Fruit fly (Drosophila melanogaster) whole organism, embryonic: ENCODE results near the gene Reepl1.

Source experiments
- CG10209 ChIP-seq: fragments of 200-800 bp; sonication (Bioruptor generic); optimal IDR thresholded peaks from 3 replicates; lab custom pipeline; 2017; ENCODE audit warnings: missing biosample characterization, mild to moderate bottlenecking, missing genetic modification characterization, missing genetic modification reagents
- CG1024 ChIP-seq: fragments of 200-800 bp; sonication (Bioruptor generic); IDR thresholded peaks from 2 replicates; pipeline ENCODE4 v1.3.6; 2022; ENCODE audit warnings: missing biosample characterization, missing genetic modification characterization
- CG10543 ChIP-seq: fragments of 200-800 bp; sonication (Bioruptor generic); optimal IDR thresholded peaks from 3 replicates; lab custom pipeline; 2017; ENCODE audit warnings: missing biosample characterization, mild to moderate bottlenecking, missing genetic modification characterization, moderate library complexity
- CG10565 ChIP-seq: fragments of 200-800 bp; sonication (Bioruptor generic); optimal IDR thresholded peaks from 3 replicates; lab custom pipeline; 2016; ENCODE audit warnings: missing biosample characterization, mild to moderate bottlenecking, missing genetic modification characterization
- CG12219 ChIP-seq: fragments of 200-800 bp; sonication (Bioruptor generic); optimal IDR thresholded peaks from 3 replicates; lab custom pipeline; 2018; ENCODE audit warnings: missing biosample characterization, mild to moderate bottlenecking, missing genetic modification characterization
- CG14667 ChIP-seq: fragments of 200-800 bp; sonication (Bioruptor generic); IDR thresholded peaks from 2 replicates; pipeline ENCODE4 v1.3.6; 2022; ENCODE audit warnings: missing biosample characterization, missing genetic modification characterization
- CG17802 ChIP-seq: fragments of 200-800 bp; sonication (Bioruptor generic); optimal IDR thresholded peaks from 2 replicates; lab custom pipeline; 2018; ENCODE audit warnings: missing biosample characterization, mild to moderate bottlenecking, missing genetic modification characterization, moderate library complexity
- CG3065 ChIP-seq: fragments of 200-800 bp; sonication (Bioruptor generic); optimal IDR thresholded peaks from 2 replicates; lab custom pipeline; 2016; ENCODE audit warnings: missing biosample characterization, missing genetic modification characterization
- CG32532 ChIP-seq: fragments of 200-800 bp; sonication (Bioruptor generic); IDR thresholded peaks from 2 replicates; pipeline ENCODE4 v1.3.6; 2022; ENCODE audit warnings: missing biosample characterization, missing genetic modification characterization
- CG34422 ChIP-seq: fragments of 200-800 bp; sonication (Bioruptor generic); IDR thresholded peaks from 3 replicates; pipeline ENCODE4 v1.3.6; 2022; ENCODE audit warnings: missing biosample characterization, missing genetic modification characterization
- CG3847 ChIP-seq: fragments of 200-800 bp; sonication (Bioruptor generic); IDR thresholded peaks from 2 replicates; pipeline ENCODE4 v1.3.6; 2022; ENCODE audit warnings: missing biosample characterization, missing genetic modification characterization
- CG4707 ChIP-seq: fragments of 200-800 bp; sonication (Bioruptor generic); optimal IDR thresholded peaks from 2 replicates; lab custom pipeline; 2018; ENCODE audit warnings: missing biosample characterization, mild to moderate bottlenecking, missing genetic modification characterization, moderate library complexity
- CG5953 ChIP-seq: fragments of 200-800 bp; sonication (Bioruptor generic); IDR thresholded peaks from 2 replicates; pipeline ENCODE4 v1.3.6; 2022; ENCODE audit warnings: missing biosample characterization, missing genetic modification characterization
- CG7745 ChIP-seq: fragments of 200-800 bp; sonication (Bioruptor generic); optimal IDR thresholded peaks from 2 replicates; lab custom pipeline; 2018; ENCODE audit warnings: missing biosample characterization, mild to moderate bottlenecking, missing genetic modification characterization, moderate library complexity
- CG8924 ChIP-seq: fragments of 200-800 bp; optimal IDR thresholded peaks from 3 replicates; lab custom pipeline; 2019; ENCODE audit warnings: missing biosample characterization, mild to moderate bottlenecking, missing genetic modification characterization, moderate library complexity
- CG9609 ChIP-seq: fragments of 200-800 bp; sonication (Bioruptor generic); optimal IDR thresholded peaks from 3 replicates; lab custom pipeline; 2016; ENCODE audit warnings: missing biosample characterization, missing genetic modification characterization
- CG9727 ChIP-seq: fragments of 200-800 bp; sonication (Bioruptor generic); optimal IDR thresholded peaks from 3 replicates; lab custom pipeline; 2017; ENCODE audit warnings: missing biosample characterization, mild to moderate bottlenecking, missing genetic modification characterization
- CHES-1-like ChIP-seq: fragments of 200-800 bp; sonication (Bioruptor generic); optimal IDR thresholded peaks from 2 replicates; lab custom pipeline; 2016; ENCODE audit warnings: missing biosample characterization, missing genetic modification characterization
- D19A ChIP-seq: fragments of 200-800 bp; optimal IDR thresholded peaks from 3 replicates; lab custom pipeline; 2019; ENCODE audit warnings: missing biosample characterization, mild to moderate bottlenecking, missing genetic modification characterization, moderate library complexity
- Dek ChIP-seq: fragments of 200-800 bp; sonication (Bioruptor generic); optimal IDR thresholded peaks from 3 replicates; lab custom pipeline; 2019; ENCODE audit warnings: missing biosample characterization, mild to moderate bottlenecking, missing genetic modification characterization, moderate library complexity
- E2f2 ChIP-seq: fragments of 200-800 bp; sonication (Bioruptor generic); IDR thresholded peaks from 2 replicates; pipeline ENCODE4 v1.3.6; 2022; ENCODE audit warnings: missing biosample characterization, missing genetic modification characterization
- HmgD ChIP-seq: fragments of 200-800 bp; sonication (Bioruptor generic); optimal IDR thresholded peaks from 3 replicates; lab custom pipeline; 2016; ENCODE audit warnings: missing biosample characterization, missing genetic modification characterization
- Hr3 ChIP-seq: fragments of 200-800 bp; sonication (Bioruptor generic); optimal IDR thresholded peaks from 3 replicates; lab custom pipeline; 2016; ENCODE audit warnings: missing biosample characterization, missing genetic modification characterization
- Hr39 ChIP-seq: fragments of >200 bp; optimal IDR thresholded peaks from 2 replicates; lab custom pipeline; 2017
- Usf ChIP-seq: fragments of 200-800 bp; sonication (Bioruptor generic); optimal IDR thresholded peaks from 2 replicates; lab custom pipeline; 2017; ENCODE audit warnings: missing genotype, missing biosample characterization, missing genetic modification characterization
- al ChIP-seq: fragments of 200-800 bp; sonication (Bioruptor generic); IDR thresholded peaks from 2 replicates; pipeline ENCODE4 v1.3.6; 2022; ENCODE audit warnings: missing biosample characterization, missing genetic modification characterization
- bigmax ChIP-seq: fragments of 200-800 bp; sonication (Bioruptor generic); optimal IDR thresholded peaks from 2 replicates; lab custom pipeline; 2018; ENCODE audit warnings: missing biosample characterization, mild to moderate bottlenecking, missing genetic modification characterization
- btn ChIP-seq: fragments of 200-800 bp; sonication (Bioruptor generic); optimal IDR thresholded peaks from 2 replicates; lab custom pipeline; 2016; ENCODE audit warnings: missing biosample characterization, missing genetic modification characterization
- crol ChIP-seq: fragments of 200-800 bp; sonication (Bioruptor generic); IDR thresholded peaks from 2 replicates; pipeline ENCODE4 v1.3.6; 2022; ENCODE audit warnings: missing biosample characterization, missing genetic modification characterization
- crp ChIP-seq, 2 experiments: fragments of 200-800 bp; sonication (Bioruptor generic); optimal IDR thresholded peaks; 2 replicates in 1 of 2; 3 replicates in 1 of 2; lab custom pipeline; 2017; ENCODE audit warnings: missing biosample characterization in 2 of 2, missing genetic modification characterization in 2 of 2, mild to moderate bottlenecking in 1 of 2, moderate library complexity in 1 of 2
- disco-r ChIP-seq: fragments of 200-800 bp; sonication (Bioruptor generic); optimal IDR thresholded peaks from 2 replicates; lab custom pipeline; 2016; ENCODE audit warnings: missing biosample characterization, missing genetic modification characterization
- dysf ChIP-seq: fragments of 200-800 bp; sonication (Bioruptor generic); IDR thresholded peaks from 3 replicates; pipeline ENCODE4 v1.3.6; 2022; ENCODE audit warnings: missing biosample characterization, missing genetic modification characterization
- emc ChIP-seq: fragments of 200-800 bp; sonication (Bioruptor generic); optimal IDR thresholded peaks from 2 replicates; lab custom pipeline; 2016; ENCODE audit warnings: missing biosample characterization, missing genetic modification characterization
- eve ChIP-seq, 2 experiments: fragments of >200 bp; optimal IDR thresholded peaks; 2 replicates each; lab custom pipeline; 2017; ENCODE audit warnings: missing biosample characterization in 2 of 2, missing genetic modification characterization in 2 of 2
- gem ChIP-seq: fragments of 200-800 bp; sonication (Bioruptor generic); optimal IDR thresholded peaks from 2 replicates; lab custom pipeline; 2019; ENCODE audit warnings: missing biosample characterization, mild to moderate bottlenecking, missing genetic modification characterization, moderate library complexity
- gfzf ChIP-seq: fragments of 200-800 bp; sonication (Bioruptor generic); optimal IDR thresholded peaks from 2 replicates; lab custom pipeline; 2016; ENCODE audit warnings: missing biosample characterization, mild to moderate bottlenecking, missing genetic modification characterization, moderate library complexity
- hbn ChIP-seq: fragments of 200-800 bp; sonication (Bioruptor generic); IDR thresholded peaks from 2 replicates; pipeline ENCODE4 v1.3.6; 2022; ENCODE audit warnings: missing biosample characterization, missing genetic modification characterization; ENCODE audit not compliant: partially characterized antibody
- jing ChIP-seq: fragments of 200-800 bp; sonication (Bioruptor generic); optimal IDR thresholded peaks from 2 replicates; lab custom pipeline; 2018; ENCODE audit warnings: missing biosample characterization, mild to moderate bottlenecking, missing genetic modification characterization
- kay ChIP-seq: fragments of 200-800 bp; sonication (Bioruptor generic); optimal IDR thresholded peaks from 2 replicates; lab custom pipeline; 2016; ENCODE audit warnings: missing biosample characterization, missing genetic modification characterization
- lilli ChIP-seq: fragments of 200-800 bp; sonication (Bioruptor generic); optimal IDR thresholded peaks from 3 replicates; lab custom pipeline; 2016; ENCODE audit warnings: missing biosample characterization, missing genetic modification characterization
- odd ChIP-seq: fragments of 200-800 bp; sonication (Bioruptor generic); optimal IDR thresholded peaks from 2 replicates; lab custom pipeline; 2017; ENCODE audit warnings: missing biosample characterization, mild to moderate bottlenecking, missing genetic modification characterization
- org-1 ChIP-seq: fragments of 200-800 bp; sonication (Bioruptor generic); optimal IDR thresholded peaks from 2 replicates; lab custom pipeline; 2017; ENCODE audit warnings: missing biosample characterization, missing genetic modification characterization
- otp ChIP-seq: fragments of 200-800 bp; sonication (Bioruptor generic); IDR thresholded peaks from 3 replicates; pipeline ENCODE4, ENCODE4 v1.3.6; 2022; ENCODE audit warnings: missing biosample characterization, missing genetic modification characterization
- p53 ChIP-seq: fragments of 200-800 bp; sonication (Bioruptor generic); optimal IDR thresholded peaks from 2 replicates; lab custom pipeline; 2016; ENCODE audit warnings: missing biosample characterization, missing genetic modification characterization
- sc ChIP-seq, 3 experiments: fragments of >200 bp in 2 of 3; fragments of 200-800 bp in 1 of 3; sonication (Bioruptor generic) in 1 of 3; optimal IDR thresholded peaks; 2 replicates in 2 of 3; 3 replicates in 1 of 3; lab custom pipeline; 2017; ENCODE audit warnings: mild to moderate bottlenecking in 1 of 3, missing biosample characterization in 1 of 3, missing genetic modification characterization in 1 of 3, missing genetic modification reagents in 1 of 3
- sim ChIP-seq: fragments of 200-800 bp; sonication (Bioruptor generic); IDR thresholded peaks from 2 replicates; pipeline ENCODE4 v1.3.6; 2022; ENCODE audit warnings: missing biosample characterization, missing genetic modification characterization
- sr ChIP-seq: fragments of 200-800 bp; sonication (Bioruptor generic); IDR thresholded peaks from 3 replicates; pipeline ENCODE4 v1.3.6; 2022; ENCODE audit warnings: missing biosample characterization, missing genetic modification characterization
- vfl ChIP-seq: fragments of 200-800 bp; sonication (Bioruptor generic); optimal IDR thresholded peaks from 2 replicates; lab custom pipeline; 2016; ENCODE audit warnings: missing biosample characterization, missing genetic modification characterization
- vvl ChIP-seq: fragments of 200-800 bp; sonication (Bioruptor generic); IDR thresholded peaks from 2 replicates; pipeline ENCODE4 v1.3.6; 2022; ENCODE audit warnings: missing biosample characterization, missing genetic modification characterization

The Reepl1 gene

dm6 chrX:11559728-11560724 lies 12.5 kb upstream of the Reepl1 start (continued):
- TF ChIP-seq vvl (GFP tag; lab: Robert Waterston, UW) = peak; percentile 62; the same call in 1 of the 2 replicates
- TF ChIP-seq kay = peak; percentile 80
- TF ChIP-seq jing = peak; percentile 66
- no peak for TF ChIP-seq p53 (GFP tag; lab: Kevin White, UChicago)
- TF ChIP-seq crol (GFP tag; lab: Robert Waterston, UW) = no peak
- TF ChIP-seq Hr39 (lab: Kevin White, UChicago) = no peak
- TF ChIP-seq hbn (GFP tag; lab: Robert Waterston, UW) = no peak
- TF ChIP-seq CG5953 (GFP tag; lab: Robert Waterston, UW) = 0 out of 2 replicates have a peak, but pooled peaks have one; percentile 21
- TF ChIP-seq CG14667 (GFP tag; lab: Robert Waterston, UW) = peak; percentile 54
- no peak for TF ChIP-seq CG1024 (GFP tag; lab: Robert Waterston, UW)
- peak; percentile 82 for TF ChIP-seq CG32532 (GFP tag; lab: Robert Waterston, UW)
- peak; percentile 85 for TF ChIP-seq dysf (GFP tag; lab: Robert Waterston, UW)
- no peak for TF ChIP-seq disco-r (GFP tag; lab: Kevin White, UChicago)
- peak; percentile 86 for TF ChIP-seq odd (GFP tag; lab: Kevin White, UChicago)
- TF ChIP-seq CG8924 (tag; lab: Kevin White, UChicago) = peak; percentile 92
- TF ChIP-seq sr = no peak
- TF ChIP-seq emc (GFP tag; lab: Kevin White, UChicago) = no peak
- no peak for TF ChIP-seq bigmax (GFP tag; lab: Kevin White, UChicago)
- TF ChIP-seq CG10209 = peak; percentile 89
- peak; percentile 87 for TF ChIP-seq CG9727 (GFP tag; lab: Kevin White, UChicago)
- peak; percentile 56 for TF ChIP-seq CG4707 (GFP tag; lab: Kevin White, UChicago)
- peak; percentile 49 for TF ChIP-seq CG34422 (GFP tag; lab: Robert Waterston, UW)
- peak; percentile 78 for TF ChIP-seq Hr3 (GFP tag; lab: Kevin White, UChicago)
- TF ChIP-seq org-1 = peak; percentile 84
- TF ChIP-seq gfzf (GFP tag; lab: Kevin White, UChicago) = no peak
- TF ChIP-seq HmgD (GFP tag; lab: Kevin White, UChicago) = no peak
- TF ChIP-seq btn (GFP tag; lab: Kevin White, UChicago) = no peak
- no peak for TF ChIP-seq CG10565 (GFP tag; lab: Kevin White, UChicago)
- TF ChIP-seq Dek (tag; lab: Kevin White, UChicago) = peak; percentile 90
- peak; percentile 70 for TF ChIP-seq CG3847 (GFP tag; lab: Robert Waterston, UW)
- TF ChIP-seq D19A (tag; lab: Kevin White, UChicago) = peak; percentile 86
- TF ChIP-seq CG17802 (tag; lab: Kevin White, UChicago) = no peak
- peak; percentile 74 for TF ChIP-seq CG12219
- TF ChIP-seq gem (tag; lab: Kevin White, UChicago) = peak; percentile 93
- TF ChIP-seq CG7745 (tag; lab: Kevin White, UChicago) = no peak
- TF ChIP-seq Usf = peak; percentile 42
- peak; percentile 66 for TF ChIP-seq lilli (GFP tag; lab: Kevin White, UChicago)
- peak; percentile 24 for TF ChIP-seq CG9609 (GFP tag; lab: Kevin White, UChicago)
- TF ChIP-seq sc (optimal IDR thresholded peaks at IDR 0.05; lab: Kevin White, UChicago) = no peak
- TF ChIP-seq sc (GFP tag; optimal IDR thresholded peaks at IDR 0.05; lab: Kevin White, UChicago) = peak; percentile 69
- TF ChIP-seq CG3065 = peak; percentile 37
- peak; percentile 20 for TF ChIP-seq CHES-1-like (GFP tag; lab: Kevin White, UChicago)
- peak; percentile 44; the same call in 1 of the 2 replicates for TF ChIP-seq E2f2 (GFP tag; lab: Robert Waterston, UW)
- peak; percentile 87 for TF ChIP-seq CG10543 (GFP tag; lab: Kevin White, UChicago)
- TF ChIP-seq vfl (GFP tag; lab: Kevin White, UChicago) = no peak
- TF ChIP-seq al (GFP tag; lab: Robert Waterston, UW) = peak; percentile 67
- TF ChIP-seq eve (GFP tag; optimal IDR thresholded peaks at IDR 0.05; lab: Kevin White, UChicago) = no peak
- TF ChIP-seq otp (GFP tag; lab: Robert Waterston, UW) = no peak
- TF ChIP-seq sim = no peak; the same call in 1 of the 2 replicates
- TF ChIP-seq crp (GFP tag; optimal IDR thresholded peaks at IDR 0.05; lab: Kevin White, UChicago) = peak in 1 of 2 experiments; percentile 34
